Fruit fly (Drosophila melanogaster): ENCODE results near the gene Mst87F.

The Mst87F gene

DNA sequence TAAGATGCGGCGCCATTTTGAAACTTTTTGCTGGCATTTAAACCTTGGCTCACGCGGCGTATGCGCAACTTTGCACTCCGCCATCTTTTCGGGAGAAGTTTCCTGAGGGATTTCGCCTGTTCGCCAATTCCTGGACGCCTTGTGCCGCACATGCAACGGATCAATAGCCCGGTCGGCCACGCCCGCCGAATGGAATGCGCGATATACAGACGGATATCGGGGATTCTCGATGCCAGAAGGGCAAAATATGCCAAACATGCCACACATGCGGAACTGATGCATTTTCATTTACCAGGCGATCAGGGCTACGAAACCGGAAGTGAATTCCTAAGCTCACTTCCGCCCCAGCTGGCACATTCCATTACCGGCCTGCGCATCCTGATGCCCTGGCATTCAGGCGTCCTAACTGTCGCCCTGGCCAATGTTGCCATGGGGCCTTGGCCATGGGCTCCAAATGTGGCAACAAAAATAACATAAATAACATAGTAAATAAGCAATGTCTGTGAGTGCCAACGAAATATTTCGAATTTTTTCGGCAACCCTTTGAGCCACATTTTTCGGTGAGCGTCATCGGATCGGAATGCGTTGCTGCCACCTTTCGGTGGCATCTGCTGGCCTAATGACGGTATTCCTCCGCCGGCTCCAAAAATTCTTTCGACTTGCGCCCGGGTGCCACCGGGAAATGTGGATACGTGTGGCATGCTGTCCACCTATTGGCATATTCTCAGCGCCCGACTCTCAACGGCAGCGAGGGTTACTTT lies 25.6 kb downstream of the Mst87F start (continued):
- peak; percentile 18 for TF ChIP-seq CG4328 (GFP tag; optimal IDR thresholded peaks at IDR 0.05)
- no peak for TF ChIP-seq ssp (GFP tag; IDR thresholded peaks at IDR 0.05)
- TF ChIP-seq bbx (GFP tag; IDR thresholded peaks at IDR 0.05; ENCODE audit: partially characterized antibody), result no peak
- TF ChIP-seq wdn (GFP tag; IDR thresholded peaks at IDR 0.05), result no peak
- TF ChIP-seq dpn (GFP tag; optimal IDR thresholded peaks at IDR 0.05), result no peak
- no peak for TF ChIP-seq odd (GFP tag; optimal IDR thresholded peaks at IDR 0.05)
- TF ChIP-seq sim (GFP tag; IDR thresholded peaks at IDR 0.05), result no peak
- peak; percentile 75 for TF ChIP-seq B-H2 (GFP tag; optimal IDR thresholded peaks at IDR 0.05)
- no peak for TF ChIP-seq Doc2 (GFP tag; IDR thresholded peaks at IDR 0.05)
- no peak for TF ChIP-seq CG10147 (GFP tag; optimal IDR thresholded peaks at IDR 0.05)
- no peak for TF ChIP-seq CG7556 (GFP tag; optimal IDR thresholded peaks at IDR 0.05)
- no peak for TF ChIP-seq cad (GFP tag; optimal IDR thresholded peaks at IDR 0.05)
- TF ChIP-seq BtbVII (GFP tag; optimal IDR thresholded peaks at IDR 0.05), result no peak
- no peak for TF ChIP-seq Hmx (GFP tag; optimal IDR thresholded peaks at IDR 0.05)
- no peak for TF ChIP-seq fu2 (GFP tag; optimal IDR thresholded peaks at IDR 0.05)
- TF ChIP-seq CG6683 (GFP tag; optimal IDR thresholded peaks at IDR 0.05), result no peak
- no peak for TF ChIP-seq CG4617 (GFP tag; optimal IDR thresholded peaks at IDR 0.05; ENCODE audit: borderline replicate concordance)
- no peak for TF ChIP-seq ERR (GFP tag; optimal IDR thresholded peaks at IDR 0.05)
- no peak for TF ChIP-seq tup (GFP tag; optimal IDR thresholded peaks at IDR 0.05)
- no peak for TF ChIP-seq Fer2 (tag; optimal IDR thresholded peaks at IDR 0.05)
- no peak for TF ChIP-seq amos (GFP tag; IDR thresholded peaks at IDR 0.05; ENCODE audit: partially characterized antibody)
- TF ChIP-seq CG13894 (tag; optimal IDR thresholded peaks at IDR 0.05), result peak; percentile 92
- TF ChIP-seq vvl (GFP tag; IDR thresholded peaks at IDR 0.05), result no peak
- TF ChIP-seq HHEX (GFP tag; optimal IDR thresholded peaks at IDR 0.05), result peak; percentile 8
- no peak for TF ChIP-seq Nf-YC (tag; optimal IDR thresholded peaks at IDR 0.05)
- no peak for TF ChIP-seq CG6272 (GFP tag; IDR thresholded peaks at IDR 0.05)
- TF ChIP-seq az2 (GFP tag; optimal IDR thresholded peaks at IDR 0.05), result no peak
- no peak for TF ChIP-seq jigr1 (GFP tag; IDR thresholded peaks at IDR 0.05)
- no peak for TF ChIP-seq mld (GFP tag; IDR thresholded peaks at IDR 0.05; ENCODE audit: partially characterized antibody)
- no peak for TF ChIP-seq Lhr (GFP tag; optimal IDR thresholded peaks at IDR 0.05)
- TF ChIP-seq sens-2 (GFP tag; IDR thresholded peaks at IDR 0.05), result no peak
- no peak for TF ChIP-seq kay (GFP tag; optimal IDR thresholded peaks at IDR 0.05)
- TF ChIP-seq crol (GFP tag; IDR thresholded peaks at IDR 0.05), result no peak
- no peak for TF ChIP-seq CG14014 (GFP tag; IDR thresholded peaks at IDR 0.05)
- no peak for TF ChIP-seq MESR4 (GFP tag; optimal IDR thresholded peaks at IDR 0.05)
- no peak for TF ChIP-seq CG10209 (GFP tag; optimal IDR thresholded peaks at IDR 0.05)
- TF ChIP-seq CG12299 (tag; optimal IDR thresholded peaks at IDR 0.05), result no peak
- no peak for TF ChIP-seq CG8359 (GFP tag; optimal IDR thresholded peaks at IDR 0.05; ENCODE audit: borderline replicate concordance)
- no peak for TF ChIP-seq dmrt99B (tag; optimal IDR thresholded peaks at IDR 0.05)
- no peak for TF ChIP-seq HLH3B (GFP tag; IDR thresholded peaks at IDR 0.05)
- no peak for TF ChIP-seq CG8290 (GFP tag; optimal IDR thresholded peaks at IDR 0.05)
- TF ChIP-seq CG8290 (tag; optimal IDR thresholded peaks at IDR 0.05), result peak in 1 of 2 experiments; percentile 19
- peak; percentile 100 for TF ChIP-seq sd (tag; optimal IDR thresholded peaks at IDR 0.05)
- TF ChIP-seq sob (GFP tag; IDR thresholded peaks at IDR 0.05), result no peak
- TF ChIP-seq zf30C (GFP tag; optimal IDR thresholded peaks at IDR 0.05), result no peak
- TF ChIP-seq CG17328 (GFP tag; IDR thresholded peaks at IDR 0.05), result no peak
- peak; percentile 85 for TF ChIP-seq Ets65A (GFP tag)
- no peak for TF ChIP-seq CG11247 (GFP tag; IDR thresholded peaks at IDR 0.05)
- TF ChIP-seq Adf1 (GFP tag; IDR thresholded peaks at IDR 0.05), result no peak
- no peak for TF ChIP-seq slbo (GFP tag; IDR thresholded peaks at IDR 0.05)
- TF ChIP-seq Side (GFP tag; optimal IDR thresholded peaks at IDR 0.05), result no peak
